Worm (Caenorhabditis elegans): ENCODE measurements around the gene C54C6.4.

The C54C6.4 gene

DNA sequence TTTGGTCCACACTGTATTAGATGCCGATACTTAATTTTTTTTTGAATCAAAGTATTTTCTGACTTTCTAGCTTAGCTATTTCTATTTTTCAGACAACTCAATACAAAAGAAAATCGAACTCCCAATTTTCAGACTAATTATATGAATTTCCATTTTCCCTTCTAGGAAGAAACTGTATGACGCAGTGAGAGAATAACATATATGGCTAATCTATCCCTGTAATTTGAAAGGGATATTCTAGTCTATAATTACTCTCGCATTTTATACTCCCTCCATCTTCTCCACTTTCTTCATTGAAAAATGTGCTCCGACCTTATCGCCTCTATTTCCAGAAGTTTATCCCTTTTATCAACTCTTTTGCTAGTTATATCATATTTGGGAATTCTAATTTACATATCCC lies at the start of gene C54C6.4:
C54C6.4 (plus strand) TSS at position 301 of the 400 bp plus-strand sequence.
- TF ChIP-seq W03F9.2 (tag; optimal IDR thresholded peaks at IDR 0.05) = no peak
- no peak for TF ChIP-seq dao-5 (tag; optimal IDR thresholded peaks at IDR 0.05)
- TF ChIP-seq him-1 (tag; optimal IDR thresholded peaks at IDR 0.05) = no peak

ce11 chrIII:3504239-3504638 lies 49.2 kb upstream of the C54C6.4 start:
- no peak for TF ChIP-seq dao-5 (tag; optimal IDR thresholded peaks at IDR 0.05)

DNA sequence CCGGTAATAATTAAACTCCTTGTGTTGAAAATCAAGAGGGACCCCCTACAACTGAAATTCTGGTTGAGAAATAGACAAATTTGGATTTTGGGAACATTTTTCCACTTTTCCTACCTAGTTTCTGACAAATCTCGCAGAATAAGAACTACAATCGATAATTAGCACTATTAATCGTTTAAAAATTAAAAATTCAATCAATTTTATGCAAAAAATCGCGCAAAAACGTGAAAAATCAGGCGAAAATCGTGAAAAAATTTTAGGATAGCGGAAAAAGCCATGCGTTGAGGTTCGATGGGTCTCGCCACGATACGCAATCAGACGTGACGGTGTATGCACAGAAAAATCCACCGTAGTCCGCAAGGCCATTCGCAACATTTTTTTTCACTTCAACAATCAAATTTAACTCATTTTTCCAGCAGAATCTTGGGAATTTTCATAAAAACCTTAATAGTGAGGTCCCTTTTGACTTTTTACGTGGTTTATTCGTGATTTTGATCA lies 48.3 kb upstream of the C54C6.4 start, which contains the start of gene lias-1:
lias-1 (minus strand) TSS at position 51 of the 498 bp plus-strand sequence.
- TF ChIP-seq him-1 (tag; optimal IDR thresholded peaks at IDR 0.05) = peak; percentile 19
- TF ChIP-seq dao-5 (tag; optimal IDR thresholded peaks at IDR 0.05) = no peak
- TF ChIP-seq W03F9.2 (tag; optimal IDR thresholded peaks at IDR 0.05) = peak; percentile 94

DNA sequence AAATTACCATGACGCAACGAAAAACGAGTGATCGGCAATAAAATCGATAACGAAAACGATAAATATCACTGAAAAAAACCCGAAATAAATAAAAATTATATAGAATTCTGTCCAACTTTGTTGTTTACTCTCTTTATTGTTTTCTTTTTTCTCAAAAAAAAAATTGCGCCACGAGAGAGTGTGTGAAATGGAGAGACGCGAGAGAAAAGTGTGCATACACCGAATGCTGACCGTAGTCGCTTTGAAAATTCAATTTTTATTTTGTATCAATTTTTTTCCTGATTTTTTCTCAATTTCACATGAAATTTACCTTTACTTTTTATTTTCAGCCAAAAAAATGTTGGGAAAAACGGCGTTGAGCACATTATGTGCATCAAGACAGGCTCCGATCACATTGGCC lies 43.5 kb upstream of the C54C6.4 start, which contains the start of the genes M01F1.4 and mrpl-35:
M01F1.4 (minus strand) TSS at position 126 of the 400 bp plus-strand sequence.
mrpl-35 (plus strand) TSS at position 330 of the 400 bp plus-strand sequence.
- no peak for TF ChIP-seq him-1 (tag; optimal IDR thresholded peaks at IDR 0.05)
- peak; percentile 82 for TF ChIP-seq W03F9.2 (tag; optimal IDR thresholded peaks at IDR 0.05)

- TF ChIP-seq him-1 (tag; optimal IDR thresholded peaks at IDR 0.05) (no peak), W03F9.2 (tag; optimal IDR thresholded peaks at IDR 0.05) (no peak), dao-5 (tag; optimal IDR thresholded peaks at IDR 0.05) (no peak)
Observed at ce11 chrIII:3511808-3512207, 41.6 kb upstream of the C54C6.4 start.

DNA sequence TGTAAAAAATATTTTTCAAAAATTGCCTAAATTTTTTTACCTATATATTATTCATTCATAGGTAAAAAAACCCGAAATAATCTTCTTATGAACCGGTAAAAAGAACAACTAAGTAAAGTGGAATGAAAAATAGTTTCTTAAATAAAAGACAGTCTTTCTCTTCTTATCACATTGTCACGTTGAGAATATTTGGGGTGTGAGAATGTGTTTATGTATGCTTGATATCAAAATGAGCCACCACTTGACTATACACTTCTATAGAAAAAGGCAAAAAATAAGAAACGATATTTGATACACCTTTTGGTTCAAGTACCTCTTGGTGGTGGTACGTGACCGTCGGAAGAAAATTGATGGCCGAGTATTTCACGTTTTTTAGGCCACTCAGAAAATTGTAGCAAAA lies 33.9 kb upstream of the C54C6.4 start, which contains the start of gene hmit-1.3:
hmit-1.3 (minus strand) TSS at position 103 of the 400 bp plus-strand sequence.
- TF ChIP-seq W03F9.2 (tag; optimal IDR thresholded peaks at IDR 0.05) (no peak), dao-5 (tag; optimal IDR thresholded peaks at IDR 0.05) (no peak), him-1 (tag; optimal IDR thresholded peaks at IDR 0.05) (no peak)

ce11 chrIII:3520417-3520816 lies 33.0 kb upstream of the C54C6.4 start:
- TF ChIP-seq him-1 (tag; optimal IDR thresholded peaks at IDR 0.05) (no peak), W03F9.2 (tag; optimal IDR thresholded peaks at IDR 0.05) (peak; percentile 11), dao-5 (tag; optimal IDR thresholded peaks at IDR 0.05) (no peak)

DNA sequence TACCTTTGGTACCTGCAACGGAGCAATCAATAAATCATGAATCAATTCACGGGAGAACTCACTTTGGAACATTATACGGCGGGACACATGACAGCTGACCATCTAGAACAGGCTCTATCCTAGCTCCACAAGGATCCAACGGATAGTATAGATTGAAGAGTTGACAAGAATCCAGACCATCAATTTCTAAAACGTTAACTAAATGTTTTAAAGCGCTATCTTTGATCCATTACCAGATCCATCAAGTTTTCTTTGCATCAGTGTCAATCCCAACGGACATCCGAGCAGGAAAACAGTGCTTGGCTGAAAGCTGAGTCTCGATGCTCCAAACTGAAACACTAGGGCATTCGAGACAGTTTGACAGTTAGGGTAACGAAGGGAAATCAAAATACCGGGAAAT lies 30.1 kb upstream of the C54C6.4 start:
- TF ChIP-seq him-1 (tag; optimal IDR thresholded peaks at IDR 0.05) (no peak), W03F9.2 (tag; optimal IDR thresholded peaks at IDR 0.05) (no peak), dao-5 (tag; optimal IDR thresholded peaks at IDR 0.05) (no peak)

- TF ChIP-seq dao-5 (tag; optimal IDR thresholded peaks at IDR 0.05) = no peak
- TF ChIP-seq W03F9.2 (tag; optimal IDR thresholded peaks at IDR 0.05) = no peak
- no peak for TF ChIP-seq him-1 (tag; optimal IDR thresholded peaks at IDR 0.05)
Observed at ce11 chrIII:3528342-3528741, 25.1 kb upstream of the C54C6.4 start, which contains the start of gene rpl-37. rpl-37 (plus strand) TSS chrIII:3528642.

DNA sequence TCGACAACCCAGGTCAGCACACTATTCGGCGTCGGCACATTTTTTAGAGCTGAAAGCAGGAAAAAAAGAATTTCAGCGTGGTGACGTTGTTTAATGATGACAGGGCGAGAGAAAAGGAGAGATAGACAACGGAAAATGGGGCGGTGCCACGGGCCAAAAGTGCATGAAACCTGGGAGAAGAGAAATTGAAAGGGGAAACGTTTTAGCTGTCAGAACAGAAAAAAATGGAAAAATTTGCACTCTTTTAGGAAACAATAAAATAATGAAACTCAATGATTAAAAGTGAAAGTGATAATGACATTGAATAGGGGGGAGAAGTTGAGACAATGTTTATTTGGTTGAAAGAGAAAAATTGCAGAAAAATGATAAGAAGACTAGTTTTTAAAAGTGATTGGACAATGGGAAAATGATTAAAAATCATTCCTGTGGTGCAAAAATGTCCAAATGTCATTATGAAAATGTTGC lies 23.7 kb upstream of the C54C6.4 start, which contains the start of gene pitp-1:
pitp-1 (minus strand) TSS at position 51 of the 465 bp plus-strand sequence.
- no peak for TF ChIP-seq him-1 (tag; optimal IDR thresholded peaks at IDR 0.05)
- TF ChIP-seq dao-5 (tag; optimal IDR thresholded peaks at IDR 0.05) = no peak
- TF ChIP-seq W03F9.2 (tag; optimal IDR thresholded peaks at IDR 0.05) = no peak

ce11 chrIII:3532035-3532434 lies 21.4 kb upstream of the C54C6.4 start:
- TF ChIP-seq him-1 (tag; optimal IDR thresholded peaks at IDR 0.05) (peak; percentile 35), dao-5 (tag; optimal IDR thresholded peaks at IDR 0.05) (no peak)

ce11 chrIII:3534185-3534584 lies 19.3 kb upstream of the C54C6.4 start:
- TF ChIP-seq him-1 (tag; optimal IDR thresholded peaks at IDR 0.05) = no peak
- no peak for TF ChIP-seq dao-5 (tag; optimal IDR thresholded peaks at IDR 0.05)
- no peak for TF ChIP-seq W03F9.2 (tag; optimal IDR thresholded peaks at IDR 0.05)

- TF ChIP-seq W03F9.2 (tag; optimal IDR thresholded peaks at IDR 0.05) (no peak), him-1 (tag; optimal IDR thresholded peaks at IDR 0.05) (no peak), dao-5 (tag; optimal IDR thresholded peaks at IDR 0.05) (no peak)
Observed at ce11 chrIII:3537401-3537800, 16.0 kb upstream of the C54C6.4 start, which contains the start of gene cfap-20. cfap-20 (minus strand) TSS chrIII:3537501.

DNA sequence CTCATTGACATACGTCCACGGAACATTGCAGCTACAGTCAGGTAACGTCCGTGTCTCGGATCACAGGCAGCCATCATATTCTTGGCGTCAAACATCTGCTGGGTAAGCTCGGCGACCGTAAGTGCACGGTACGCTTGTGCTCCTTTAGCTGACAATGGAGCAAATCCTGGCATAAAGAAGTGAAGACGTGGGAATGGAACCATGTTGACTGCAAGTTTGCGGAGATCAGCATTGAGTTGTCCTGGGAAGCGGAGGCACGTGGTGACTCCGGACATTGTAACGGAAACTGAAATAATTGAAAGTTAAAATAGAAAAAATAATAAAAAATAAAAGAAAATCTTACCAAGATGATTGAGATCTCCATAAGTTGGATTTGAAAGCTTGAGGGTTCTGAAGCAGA lies 13.9 kb upstream of the C54C6.4 start:
- no peak for TF ChIP-seq him-1 (tag; optimal IDR thresholded peaks at IDR 0.05)
- TF ChIP-seq dao-5 (tag; optimal IDR thresholded peaks at IDR 0.05) = no peak

DNA sequence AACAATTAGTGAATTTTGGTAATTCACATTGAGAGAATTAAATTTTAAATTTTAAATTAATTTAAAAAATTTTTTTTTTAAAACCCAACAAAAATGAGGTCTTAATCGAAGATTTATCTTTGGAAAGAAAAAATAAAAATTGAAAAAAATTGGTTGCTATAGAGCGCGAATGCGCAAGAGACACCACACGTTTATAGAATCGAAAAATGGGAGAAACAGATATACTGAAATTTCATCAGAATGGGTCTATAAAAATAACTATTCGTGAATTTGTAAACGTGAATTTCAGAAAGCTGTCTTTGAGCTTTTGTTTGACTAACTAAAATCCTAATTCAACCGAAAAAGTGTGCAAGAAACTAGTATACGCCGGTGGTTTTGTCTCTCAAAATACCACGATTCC lies 13.0 kb upstream of the C54C6.4 start:
- TF ChIP-seq dao-5 (tag; optimal IDR thresholded peaks at IDR 0.05) (no peak), him-1 (tag; optimal IDR thresholded peaks at IDR 0.05) (no peak), W03F9.2 (tag; optimal IDR thresholded peaks at IDR 0.05) (peak; percentile 76)
